Fruit fly (Drosophila melanogaster): ENCODE data around the gene Ork1.

The Ork1 gene

DNA sequence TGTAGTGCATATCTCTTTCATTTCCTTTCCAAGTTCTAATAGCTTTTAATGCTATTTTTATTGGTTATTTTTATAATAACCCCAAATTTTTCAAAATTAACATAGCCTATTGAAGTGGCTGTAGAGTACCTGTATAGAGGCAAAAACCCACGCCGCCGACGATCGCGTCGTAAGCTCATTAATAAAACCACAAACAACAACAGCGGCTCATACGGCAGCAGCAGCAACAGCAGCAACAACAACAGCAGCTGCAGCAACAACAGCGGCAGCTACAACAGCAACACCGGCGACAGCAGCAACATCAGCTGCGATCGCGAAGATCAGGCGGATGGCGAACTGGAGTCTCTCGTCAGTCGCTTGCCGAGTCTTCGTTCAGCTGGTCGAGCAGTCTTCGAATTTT lies 36.1 kb upstream of the Ork1 start, which contains the start of gene CG2145 (continued):
- TF ChIP-seq CG7928 (GFP tag; optimal IDR thresholded peaks at IDR 0.05) (no peak), CG31388 (GFP tag; optimal IDR thresholded peaks at IDR 0.05) (no peak), CG10147 (GFP tag; optimal IDR thresholded peaks at IDR 0.05) (no peak), Oaz (GFP tag; IDR thresholded peaks at IDR 0.05) (no peak), CG12659 (GFP tag; optimal IDR thresholded peaks at IDR 0.05) (peak; percentile 8), CG18599 (GFP tag; optimal IDR thresholded peaks at IDR 0.05) (peak; percentile 13), CG43689 (GFP tag; IDR thresholded peaks at IDR 0.05) (no peak), CG2678 (tag; optimal IDR thresholded peaks at IDR 0.05) (peak; percentile 42), yki (optimal IDR thresholded peaks at IDR 0.05) (no peak), CG13296 (GFP tag; optimal IDR thresholded peaks at IDR 0.05) (peak; percentile 5), CG33557 (GFP tag; optimal IDR thresholded peaks at IDR 0.05) (no peak), Deaf1 (tag; optimal IDR thresholded peaks at IDR 0.05) (peak; percentile 84), CG7372 (GFP tag; IDR thresholded peaks at IDR 0.05) (no peak), CG33213 (GFP tag; optimal IDR thresholded peaks at IDR 0.05) (no peak), btn (GFP tag; optimal IDR thresholded peaks at IDR 0.05) (no peak), CG11696 (GFP tag; IDR thresholded peaks at IDR 0.05) (no peak), Aef1 (GFP tag; IDR thresholded peaks at IDR 0.05) (peak; percentile 62), aop (GFP tag; IDR thresholded peaks at IDR 0.05) (no peak), amos (GFP tag; IDR thresholded peaks at IDR 0.05; ENCODE audit: partially characterized antibody) (no peak), CG15479 (GFP tag; optimal IDR thresholded peaks at IDR 0.05) (no peak), seq (GFP tag; IDR thresholded peaks at IDR 0.05) (no peak), Drgx (GFP tag; IDR thresholded peaks at IDR 0.05) (peak; percentile 35; the same call in 1 of the 2 replicates), Dbx (GFP tag; IDR thresholded peaks at IDR 0.05) (no peak), CG34422 (GFP tag; IDR thresholded peaks at IDR 0.05) (no peak), lov (optimal IDR thresholded peaks at IDR 0.05) (no peak), lov (GFP tag; IDR thresholded peaks at IDR 0.05) (no peak), CG15601 (tag; optimal IDR thresholded peaks at IDR 0.05) (no peak), trem (tag; optimal IDR thresholded peaks at IDR 0.05) (no peak), CG7987 (GFP tag; optimal IDR thresholded peaks at IDR 0.05) (no peak), CG3407 (GFP tag; optimal IDR thresholded peaks at IDR 0.05) (no peak), CG6854 (GFP tag; optimal IDR thresholded peaks at IDR 0.05) (no peak), CG10543 (GFP tag; optimal IDR thresholded peaks at IDR 0.05) (peak; percentile 42), vvl (GFP tag; IDR thresholded peaks at IDR 0.05) (peak; percentile 64), Hey (tag; optimal IDR thresholded peaks at IDR 0.05) (no peak), CG31441 (GFP tag; IDR thresholded peaks at IDR 0.05) (0 out of 2 replicates have a peak, but pooled peaks have one; percentile 12), CG17359 (tag; optimal IDR thresholded peaks at IDR 0.05) (no peak), sr (GFP tag; IDR thresholded peaks at IDR 0.05) (0 out of 3 replicates have a peak, but pooled peaks have one; percentile 51), CG16779 (GFP tag; IDR thresholded peaks at IDR 0.05) (no peak), CG12236 (GFP tag; optimal IDR thresholded peaks at IDR 0.05) (no peak), pros (GFP tag; optimal IDR thresholded peaks at IDR 0.05) (no peak), Gsc (GFP tag; IDR thresholded peaks at IDR 0.05) (no peak), Atf6 (GFP tag; IDR thresholded peaks at IDR 0.05) (0 out of 2 replicates have a peak, but pooled peaks have one; percentile 16), CG4730 (GFP tag; IDR thresholded peaks at IDR 0.05) (no peak), Dp (GFP tag; optimal IDR thresholded peaks at IDR 0.05) (no peak), CG1603 (tag; optimal IDR thresholded peaks at IDR 0.05) (no peak), sens (GFP tag) (peak; percentile 18), CG1529 (GFP tag; optimal IDR thresholded peaks at IDR 0.05) (no peak), org-1 (GFP tag; optimal IDR thresholded peaks at IDR 0.05) (no peak), ro (GFP tag; IDR thresholded peaks at IDR 0.05) (no peak), toy (GFP tag; IDR thresholded peaks at IDR 0.05) (no peak), Rfx (GFP tag; IDR thresholded peaks at IDR 0.05) (peak; percentile 25; the same call in 1 of the 2 replicates), chinmo (GFP tag; IDR thresholded peaks at IDR 0.05; ENCODE audit: partially characterized antibody) (peak; percentile 88)

All from whole organism, embryonic.